Worm (Caenorhabditis elegans): ENCODE data around the gene hsp-75.

DNA sequence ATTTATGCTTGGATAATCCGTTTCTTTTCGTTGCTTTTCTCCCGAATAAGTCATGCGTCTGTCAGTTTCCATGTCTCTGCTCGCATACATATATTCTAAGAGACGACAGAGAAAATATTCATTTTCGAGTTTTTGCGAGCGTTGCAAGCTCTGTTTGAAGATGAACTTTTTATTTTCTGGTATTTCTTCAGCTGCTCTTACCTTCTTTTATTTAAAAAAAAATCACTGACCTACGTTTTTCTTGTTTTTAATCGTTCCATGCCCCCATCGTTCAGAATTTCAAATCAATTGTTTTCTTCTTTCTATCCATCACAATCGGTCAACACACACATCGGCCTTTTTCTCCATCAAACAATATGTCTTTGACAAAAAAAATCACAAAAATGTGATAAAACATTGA lies 16.0 kb downstream of the hsp-75 start:
- TF ChIP-seq nhr-237 (tag; optimal IDR thresholded peaks at IDR 0.05) (no peak), R02D3.7 (tag; optimal IDR thresholded peaks at IDR 0.05) (no peak), peb-1 (tag; optimal IDR thresholded peaks at IDR 0.05) (no peak), unc-62 (GFP tag; optimal IDR thresholded peaks at IDR 0.05) (no peak), nhr-10 (tag; optimal IDR thresholded peaks at IDR 0.05) (no peak), mbf-1 (tag; optimal IDR thresholded peaks at IDR 0.05) (no peak), ZK546.5 (tag; optimal IDR thresholded peaks at IDR 0.05) (no peak), zag-1 (tag; optimal IDR thresholded peaks at IDR 0.05) (no peak), dmd-4 (tag; optimal IDR thresholded peaks at IDR 0.05) (no peak), egl-27 (tag; optimal IDR thresholded peaks at IDR 0.05) (no peak), snpc-4 (tag; optimal IDR thresholded peaks at IDR 0.05) (no peak), sma-3 (GFP tag; optimal IDR thresholded peaks at IDR 0.05) (no peak), blmp-1 (tag; optimal IDR thresholded peaks at IDR 0.05; ENCODE audit: insufficient read depth) (no peak), aly-2 (tag; optimal IDR thresholded peaks at IDR 0.05) (no peak)
